Fruit fly (Drosophila melanogaster): ENCODE results near the gene CG14667.

Gene CG14667

dm6 chr3R:5374720-5375119 is at the start of gene CG14667, which contains the start of gene hd:
CG14667 (plus strand) TSS chr3R:5375022.
hd (minus strand) TSS chr3R:5374962.
- TF ChIP-seq noc (tag; optimal IDR thresholded peaks at IDR 0.05): no peak

dm6 chr3R:5326166-5326565 is 48.7 kb upstream of the CG14667 start:
- TF ChIP-seq noc (tag; optimal IDR thresholded peaks at IDR 0.05): no peak

DNA sequence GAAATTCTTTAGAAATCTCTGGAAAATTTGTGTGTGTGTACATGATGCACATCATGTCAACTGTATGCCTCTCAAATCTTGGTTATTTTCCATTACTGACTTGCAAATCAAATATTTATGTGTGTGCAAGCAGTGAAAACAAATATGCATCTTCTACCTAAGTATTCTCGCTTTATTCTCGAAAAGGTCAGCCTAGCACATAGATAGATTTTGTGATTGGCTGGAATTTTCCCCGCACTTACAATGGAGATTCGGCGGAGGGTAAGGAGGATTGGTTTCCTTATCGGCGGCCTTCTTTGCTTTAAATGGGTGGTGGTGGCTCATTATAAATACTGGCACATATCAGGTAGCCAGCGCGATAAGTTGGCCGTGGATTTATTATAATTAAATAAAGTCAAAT is 46.9 kb upstream of the CG14667 start:
- no peak for TF ChIP-seq noc (tag; optimal IDR thresholded peaks at IDR 0.05)

DNA sequence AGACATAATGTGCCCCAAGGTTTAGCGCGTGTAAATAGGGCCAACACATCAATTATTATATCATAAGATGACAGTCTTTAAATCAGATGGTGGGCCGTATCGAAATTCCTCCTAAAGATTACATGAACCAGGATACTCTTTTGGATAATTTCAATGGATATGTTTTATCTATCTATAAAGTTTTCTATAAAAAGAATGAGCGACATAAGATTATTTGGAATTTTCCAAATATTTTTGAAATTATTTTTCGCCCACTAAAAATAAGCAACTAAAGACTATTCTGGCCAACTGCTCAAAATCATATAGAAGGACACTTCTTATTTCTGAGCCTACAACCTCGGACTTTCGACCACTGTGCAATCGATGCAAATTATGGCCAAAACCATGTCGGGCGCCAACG is 44.5 kb upstream of the CG14667 start:
- no peak for TF ChIP-seq noc (tag; optimal IDR thresholded peaks at IDR 0.05)

DNA sequence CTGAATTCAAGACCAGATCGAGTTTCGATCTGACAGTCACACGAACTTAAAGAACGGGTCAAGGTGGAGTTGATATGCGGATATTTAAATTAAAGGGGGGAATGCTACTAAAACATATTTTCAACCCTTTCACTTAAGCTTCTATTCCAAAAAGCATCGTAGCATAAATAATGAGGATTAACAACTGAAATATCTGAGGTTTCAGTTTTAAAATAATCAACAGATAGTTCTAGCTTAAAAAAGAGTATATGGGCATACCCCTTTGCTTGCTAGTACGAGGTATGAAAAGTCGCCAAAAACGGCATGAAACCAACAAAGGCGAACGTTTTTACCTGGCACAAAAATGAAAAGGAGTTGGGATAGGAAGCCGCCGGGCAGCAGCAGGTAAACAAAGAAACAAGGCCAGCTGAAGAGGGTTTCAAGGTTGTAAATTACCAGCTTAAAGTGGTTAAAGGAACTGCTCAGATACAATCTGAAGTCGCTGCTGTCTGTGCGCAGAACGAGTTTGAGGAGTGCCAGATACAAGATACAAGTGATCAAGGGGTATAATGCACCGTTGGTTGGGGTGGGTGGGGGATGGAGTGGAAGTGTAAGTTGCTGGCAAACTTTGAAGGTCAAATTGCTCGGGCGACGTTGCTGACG is 42.9 kb upstream of the CG14667 start:
- TF ChIP-seq noc (tag; optimal IDR thresholded peaks at IDR 0.05): no peak

dm6 chr3R:5346707-5347323 is 28.0 kb upstream of the CG14667 start:
- TF ChIP-seq noc (tag; optimal IDR thresholded peaks at IDR 0.05): no peak

DNA sequence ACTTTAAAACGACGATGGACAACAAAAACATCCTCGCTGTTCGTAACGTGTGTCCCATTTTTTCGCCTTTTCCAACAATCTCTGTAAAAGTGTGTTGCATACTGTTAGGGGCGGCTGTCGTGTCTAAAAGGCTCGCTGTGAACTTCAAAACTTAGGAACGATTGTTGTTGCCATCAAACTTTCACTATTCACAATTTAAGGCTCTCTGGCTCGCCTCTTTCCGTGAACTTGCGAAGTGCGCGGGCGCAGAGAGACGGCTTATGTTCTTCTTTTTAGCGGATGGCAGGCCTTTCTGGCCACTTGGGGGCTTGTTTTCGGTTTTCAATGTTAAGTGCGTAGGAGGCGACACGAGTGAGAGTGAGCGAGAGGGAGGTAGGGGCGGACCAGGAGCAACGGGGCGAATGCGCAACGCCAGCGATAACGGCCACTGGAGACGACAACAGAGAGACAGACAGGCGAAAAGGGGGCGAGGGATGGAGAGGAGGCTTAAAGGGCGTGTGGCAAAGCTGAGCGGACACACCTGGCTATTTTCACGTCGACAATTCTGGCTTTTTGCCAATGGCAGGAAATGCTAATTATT is 24.3 kb upstream of the CG14667 start, which contains the start of gene mtd:
Gene mtd (minus strand): TSS at position 51 of the 580 bp plus-strand sequence.
- TF ChIP-seq noc (tag; optimal IDR thresholded peaks at IDR 0.05): no peak

- TF ChIP-seq noc (tag; optimal IDR thresholded peaks at IDR 0.05): peak; percentile 4
Observed at dm6 chr3R:5354373-5355134, 20.3 kb upstream of the CG14667 start, which contains the start of the genes CG11999 and CG1161. CG11999 (minus strand) TSS chr3R:5354747. CG1161 (plus strand) TSS chr3R:5355092.

- no peak for TF ChIP-seq noc (tag; optimal IDR thresholded peaks at IDR 0.05)
Observed at dm6 chr3R:5355135-5355493, 19.7 kb upstream of the CG14667 start.

DNA sequence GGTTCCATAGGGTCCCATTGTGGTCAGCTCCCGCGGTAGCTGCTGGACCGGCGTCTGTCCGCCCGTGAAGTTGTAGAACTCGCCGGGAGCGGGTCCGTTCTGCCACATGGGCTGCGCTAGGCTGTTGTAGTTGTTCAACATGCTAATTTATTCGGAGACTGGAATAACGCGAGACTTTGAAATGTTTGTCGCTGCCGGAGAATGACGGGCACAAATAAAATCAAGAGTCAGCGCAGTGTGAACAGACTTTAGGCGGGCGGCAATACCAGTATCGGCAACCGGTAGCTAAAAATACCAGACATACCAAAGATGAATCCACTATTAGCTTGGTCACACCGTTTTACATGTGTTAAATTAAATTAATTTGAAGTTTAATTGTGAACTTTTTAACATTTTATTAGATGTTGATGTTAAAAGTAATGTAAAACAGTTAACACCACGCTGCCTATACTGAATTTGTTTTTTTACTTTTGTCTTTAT is 16.8 kb upstream of the CG14667 start, which contains the start of gene Prosbeta7:
Gene Prosbeta7 (minus strand): TSS at position 430 of the 480 bp plus-strand sequence.
- no peak for TF ChIP-seq noc (tag; optimal IDR thresholded peaks at IDR 0.05)

dm6 chr3R:5361681-5362319 is 13.0 kb upstream of the CG14667 start:
- TF ChIP-seq noc (tag; optimal IDR thresholded peaks at IDR 0.05): peak; percentile 87

dm6 chr3R:5363412-5363811 is 11.4 kb upstream of the CG14667 start:
- no peak for TF ChIP-seq noc (tag; optimal IDR thresholded peaks at IDR 0.05)

dm6 chr3R:5364539-5365273 is 10.1 kb upstream of the CG14667 start:
- TF ChIP-seq noc (tag; optimal IDR thresholded peaks at IDR 0.05): peak; percentile 55

- no peak for TF ChIP-seq noc (tag; optimal IDR thresholded peaks at IDR 0.05)
Observed at dm6 chr3R:5367512-5368169, 7.2 kb upstream of the CG14667 start.
